Worm (Caenorhabditis elegans): ENCODE data around the gene nspg-12.

Gene nspg-12

DNA sequence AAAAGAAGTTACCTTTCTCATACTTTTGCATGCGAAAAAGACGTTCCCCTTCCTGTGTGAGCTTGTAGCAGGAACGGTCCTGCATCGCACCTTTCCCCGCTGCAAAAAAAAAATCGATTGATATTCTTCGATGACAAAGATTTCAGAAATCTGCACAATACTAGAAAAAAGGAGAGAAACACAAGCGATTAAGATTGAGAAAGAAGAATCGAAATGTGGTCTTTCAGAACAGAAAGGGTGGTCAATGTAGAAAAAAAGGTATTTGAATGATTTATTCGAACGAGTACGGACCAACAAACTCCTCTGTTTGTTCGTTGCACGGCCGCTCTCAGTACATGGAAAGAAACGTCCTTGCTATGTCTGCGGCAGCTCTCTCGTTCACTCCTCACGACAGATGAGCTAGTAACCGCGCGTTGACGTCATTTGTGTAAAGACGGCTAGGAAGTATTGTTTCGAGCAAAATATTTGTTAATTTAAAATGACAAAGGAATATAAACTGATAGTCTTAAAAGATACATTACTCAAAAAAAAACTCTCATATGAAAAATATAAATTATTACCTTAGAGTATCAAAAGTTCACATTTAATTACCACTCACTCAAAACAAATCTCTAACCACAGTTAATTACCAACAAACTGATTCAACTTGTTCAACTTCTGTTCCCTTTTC, 41.0 kb downstream of the nspg-12 start, which contains the start of gene ift-81 (continued):
- TF ChIP-seq hlh-11 (tag; optimal IDR thresholded peaks at IDR 0.05): peak; percentile 20
- no peak for TF ChIP-seq ztf-7 (tag; optimal IDR thresholded peaks at IDR 0.05)
- TF ChIP-seq hmg-1.1 (GFP tag; IDR thresholded peaks at IDR 0.05): peak; percentile 65
- TF ChIP-seq F26F4.8 (GFP tag; conservative IDR thresholded peaks at IDR 0.05): no peak

DNA sequence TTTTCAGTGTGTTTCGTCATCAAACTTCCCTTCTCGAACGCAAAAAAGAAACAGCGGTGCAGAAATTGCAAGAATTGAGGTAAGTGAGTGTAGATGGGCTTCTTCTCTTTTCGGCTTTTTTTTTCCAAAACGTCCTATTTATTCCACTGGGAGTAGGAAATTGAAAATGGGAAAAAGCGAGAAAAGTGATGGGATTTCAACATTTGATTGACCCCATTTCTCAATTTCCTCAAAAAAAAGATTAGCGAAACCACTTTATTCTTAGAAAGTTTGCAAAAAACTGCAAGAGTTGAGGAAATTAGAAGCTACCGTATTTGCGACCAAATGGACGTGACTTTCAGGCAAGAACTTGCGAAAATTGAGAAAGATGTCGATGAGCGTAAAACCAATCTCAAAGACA, 46.4 kb downstream of the nspg-12 start, which contains the start of gene ags-3:
ags-3 (minus strand) TSS at position 101 of the 400 bp plus-strand sequence.
- no peak for TF ChIP-seq Y75B8A.6 (GFP tag; IDR thresholded peaks at IDR 0.05)
- TF ChIP-seq spr-3 (GFP tag; optimal IDR thresholded peaks at IDR 0.05): no peak
- no peak for TF ChIP-seq saeg-2 (GFP tag; IDR thresholded peaks at IDR 0.05)
